Fruit fly (Drosophila melanogaster): ENCODE measurements around the gene Cdc7.

The Cdc7 gene

dm6 chrX:6705059-6705802 lies 50.9 kb downstream of the Cdc7 start:
- no peak for TF ChIP-seq insv (optimal IDR thresholded peaks at IDR 0.05)
- no peak for TF ChIP-seq Sin3A (optimal IDR thresholded peaks at IDR 0.05)
- no peak for TF ChIP-seq ttk (optimal IDR thresholded peaks at IDR 0.05)
- TF ChIP-seq h (optimal IDR thresholded peaks at IDR 0.05) = no peak
- no peak for TF ChIP-seq psq (optimal IDR thresholded peaks at IDR 0.05)
- no peak for TF ChIP-seq Myc (optimal IDR thresholded peaks at IDR 0.05)

dm6 chrX:6705890-6706289 lies 51.5 kb downstream of the Cdc7 start:
- TF ChIP-seq h (optimal IDR thresholded peaks at IDR 0.05) = no peak
- no peak for TF ChIP-seq ttk (optimal IDR thresholded peaks at IDR 0.05)
- no peak for TF ChIP-seq Sin3A (optimal IDR thresholded peaks at IDR 0.05)
- no peak for TF ChIP-seq psq (optimal IDR thresholded peaks at IDR 0.05)
- no peak for TF ChIP-seq insv (optimal IDR thresholded peaks at IDR 0.05)
- no peak for TF ChIP-seq Myc (optimal IDR thresholded peaks at IDR 0.05)

dm6 chrX:6706570-6707306 lies 52.4 kb downstream of the Cdc7 start:
- no peak for TF ChIP-seq insv (optimal IDR thresholded peaks at IDR 0.05)
- no peak for TF ChIP-seq h (optimal IDR thresholded peaks at IDR 0.05)
- no peak for TF ChIP-seq psq (optimal IDR thresholded peaks at IDR 0.05)
- no peak for TF ChIP-seq Myc (optimal IDR thresholded peaks at IDR 0.05)
- no peak for TF ChIP-seq Sin3A (optimal IDR thresholded peaks at IDR 0.05)
- TF ChIP-seq ttk (optimal IDR thresholded peaks at IDR 0.05) = no peak

dm6 chrX:6708138-6708537 lies 53.8 kb downstream of the Cdc7 start:
- no peak for TF ChIP-seq ttk (optimal IDR thresholded peaks at IDR 0.05)
- TF ChIP-seq psq (optimal IDR thresholded peaks at IDR 0.05) = no peak
- no peak for TF ChIP-seq Myc (optimal IDR thresholded peaks at IDR 0.05)
- no peak for TF ChIP-seq Sin3A (optimal IDR thresholded peaks at IDR 0.05)
- no peak for TF ChIP-seq h (optimal IDR thresholded peaks at IDR 0.05)
- no peak for TF ChIP-seq insv (optimal IDR thresholded peaks at IDR 0.05)

dm6 chrX:6708580-6709199 lies 54.3 kb downstream of the Cdc7 start:
- no peak for TF ChIP-seq ttk (optimal IDR thresholded peaks at IDR 0.05)
